Fruit fly (Drosophila melanogaster): ENCODE results near the gene CG5715.

DNA sequence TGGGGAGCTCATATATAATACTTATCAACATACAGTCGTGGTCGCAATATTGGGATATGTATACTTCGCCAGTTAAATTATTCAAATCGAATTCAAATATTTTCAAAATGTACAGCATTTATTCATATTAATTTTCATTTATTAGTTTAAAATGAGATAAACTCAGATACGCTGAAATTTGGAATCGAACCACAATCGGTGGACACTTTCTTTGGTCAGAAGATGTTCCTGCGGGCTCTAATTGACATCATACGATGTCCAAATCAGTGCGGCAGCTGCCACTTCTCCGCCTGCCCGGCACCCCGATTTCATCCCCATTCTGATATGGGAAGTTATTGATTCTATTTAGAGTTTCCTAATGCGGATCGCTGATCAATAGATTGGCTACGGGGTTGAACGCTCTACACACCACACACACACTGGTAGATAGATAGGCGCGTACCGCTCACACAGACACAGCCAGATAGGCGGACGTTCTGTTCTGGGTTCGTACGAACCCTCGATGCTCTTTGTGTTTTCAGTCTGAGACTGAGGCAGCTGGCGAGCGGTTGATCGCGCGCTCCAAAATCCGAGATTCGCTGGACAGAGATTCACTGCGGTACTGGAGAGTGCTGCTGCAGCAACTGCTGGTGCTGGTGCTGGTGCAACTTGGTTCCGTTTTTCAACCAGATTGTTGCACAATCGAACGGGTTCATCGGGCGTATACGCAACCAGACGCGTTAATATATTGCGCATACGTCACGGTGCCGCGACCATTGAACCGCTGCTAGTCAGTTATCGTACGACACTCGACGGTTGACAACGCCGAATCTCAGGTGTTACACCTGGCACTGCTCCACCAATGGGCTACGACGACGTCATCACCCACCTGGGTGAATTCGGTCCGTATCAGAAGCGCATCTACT, 17.8 kb downstream of the CG5715 start, which contains the start of gene Orct:
- TF ChIP-seq EcR (GFP tag; optimal IDR thresholded peaks at IDR 0.05) (peak; percentile 59), CG10348 (GFP tag; IDR thresholded peaks at IDR 0.05) (no peak), CG12605 (GFP tag; IDR thresholded peaks at IDR 0.05) (no peak), CG9948 (tag; optimal IDR thresholded peaks at IDR 0.05) (peak; percentile 50), Snoo (tag; optimal IDR thresholded peaks at IDR 0.05) (peak; percentile 65), fd96Ca (GFP tag; IDR thresholded peaks at IDR 0.05) (peak; percentile 47; the same call in 2 of the 3 replicates), rn (GFP tag; IDR thresholded peaks at IDR 0.05) (no peak), CG8159 (tag; optimal IDR thresholded peaks at IDR 0.05) (peak; percentile 76), gl (tag; optimal IDR thresholded peaks at IDR 0.05) (no peak), Pif1B (GFP tag; optimal IDR thresholded peaks at IDR 0.05) (peak; percentile 21), CG14655 (GFP tag; optimal IDR thresholded peaks at IDR 0.05) (peak; percentile 65), CG34367 (tag; optimal IDR thresholded peaks at IDR 0.05) (peak; percentile 6)
